Worm (Caenorhabditis elegans) whole organism, young adult: Measurements from ENCODE around the gene unc-70.

ENCODE experiments used
- B0336.3 ChIP-seq: fragments of 200-800 bp; sonication (Bioruptor generic); IDR thresholded peaks from 2 replicates; pipeline ENCODE4 v1.3.6; 2022; ENCODE audit warnings: missing genetic modification characterization, missing compliant biosample characterization
- C17E4.6 ChIP-seq: fragments of 200-800 bp; sonication (Bioruptor generic); IDR thresholded peaks from 2 replicates; pipeline ENCODE4 v1.3.6; 2022; ENCODE audit warnings: missing genetic modification reagents, missing genetic modification characterization, missing compliant biosample characterization
- F10E7.11 ChIP-seq: sonication (generic microtip); optimal IDR thresholded peaks from 2 replicates; lab custom pipeline; 2017; ENCODE audit warnings: mild to moderate bottlenecking, missing genetic modification characterization, moderate library complexity, missing compliant biosample characterization
- F37B4.10 ChIP-seq: fragments of 200-800 bp; sonication (Bioruptor generic); IDR thresholded peaks from 2 replicates; pipeline ENCODE4 v1.3.6; 2022; ENCODE audit warnings: missing genetic modification characterization, missing compliant biosample characterization
- F52B5.7 ChIP-seq: sonication (generic microtip); optimal IDR thresholded peaks from 2 replicates; lab custom pipeline; 2016; ENCODE audit warnings: mild to moderate bottlenecking, missing genetic modification characterization, missing compliant biosample characterization
- K12H6.12 ChIP-seq: fragments of 200-800 bp; sonication (Bioruptor generic); optimal IDR thresholded peaks from 2 replicates; lab custom pipeline; 2018; ENCODE audit warnings: mild to moderate bottlenecking, missing genetic modification characterization, missing compliant biosample characterization
- Y53F4B.3 ChIP-seq: fragments of 200-800 bp; sonication (Bioruptor generic); IDR thresholded peaks from 2 replicates; pipeline ENCODE4 v1.3.6; 2022; ENCODE audit warnings: missing genetic modification reagents, missing genetic modification characterization, missing compliant biosample characterization
- Y56A3A.18 ChIP-seq: fragments of 200-800 bp; sonication (Bioruptor generic); IDR thresholded peaks from 2 replicates; pipeline ENCODE4 v1.3.6; 2022; ENCODE audit warnings: missing genetic modification reagents, missing genetic modification characterization, missing compliant biosample characterization
- Y67H2A.10 ChIP-seq: fragments of 200-800 bp; sonication (Bioruptor generic); conservative IDR thresholded peaks from 2 replicates; pipeline ENCODE4 v1.3.6; 2022; ENCODE audit warnings: missing genetic modification reagents, missing genetic modification characterization, missing compliant biosample characterization
- Y79H2A.3 ChIP-seq: fragments of 200-800 bp; sonication (Bioruptor generic); conservative IDR thresholded peaks from 2 replicates; pipeline ENCODE4 v1.3.6; 2022; ENCODE audit warnings: missing genetic modification reagents, missing genetic modification characterization, missing compliant biosample characterization
- athp-1 ChIP-seq: sonication (generic microtip); optimal IDR thresholded peaks from 2 replicates; lab custom pipeline; 2017; ENCODE audit warnings: mild to moderate bottlenecking, missing genetic modification characterization, missing compliant biosample characterization
- bed-1 ChIP-seq: fragments of 200-800 bp; sonication (Bioruptor generic); IDR thresholded peaks from 2 replicates; pipeline ENCODE4 v1.3.6; 2022; ENCODE audit warnings: missing genetic modification reagents, missing genetic modification characterization, missing compliant biosample characterization
- ccch-3 ChIP-seq: fragments of 200-800 bp; sonication (Bioruptor generic); optimal IDR thresholded peaks from 2 replicates; lab custom pipeline; 2018; ENCODE audit warnings: mild to moderate bottlenecking, missing genetic modification characterization, missing compliant biosample characterization
- ceh-27 ChIP-seq: fragments of 200-800 bp; sonication (Bioruptor generic); optimal IDR thresholded peaks from 2 replicates; lab custom pipeline; 2018; ENCODE audit warnings: mild to moderate bottlenecking, missing genetic modification characterization, moderate library complexity, missing compliant biosample characterization
- dox-1 ChIP-seq: fragments of 200-800 bp; sonication (Bioruptor generic); IDR thresholded peaks from 2 replicates; pipeline ENCODE4 v1.3.6; 2022; ENCODE audit warnings: missing genetic modification reagents, missing genetic modification characterization, missing compliant biosample characterization
- dpff-1 ChIP-seq: sonication (generic microtip); optimal IDR thresholded peaks from 2 replicates; lab custom pipeline; 2017; ENCODE audit warnings: mild to moderate bottlenecking, missing genetic modification characterization, missing compliant biosample characterization
- egrh-3 ChIP-seq: fragments of 200-800 bp; sonication (Bioruptor generic); IDR thresholded peaks from 2 replicates; pipeline ENCODE4 v1.3.6; 2022; ENCODE audit warnings: missing genetic modification reagents, missing genetic modification characterization, missing compliant biosample characterization
- ekl-4 ChIP-seq: fragments of 200-800 bp; sonication (Bioruptor generic); IDR thresholded peaks from 2 replicates; pipeline ENCODE4 v1.3.6; 2022; ENCODE audit warnings: missing genetic modification reagents, missing genetic modification characterization, missing compliant biosample characterization
- ets-4 ChIP-seq: fragments of 200-800 bp; sonication (Bioruptor generic); optimal IDR thresholded peaks from 2 replicates; lab custom pipeline; 2018; ENCODE audit warnings: mild to moderate bottlenecking, missing genetic modification characterization, missing compliant biosample characterization
- fkh-3 ChIP-seq: sonication (generic microtip); optimal IDR thresholded peaks from 2 replicates; lab custom pipeline; 2016; ENCODE audit warnings: mild to moderate bottlenecking, missing genetic modification characterization, missing compliant biosample characterization
- hmg-1.2 ChIP-seq: fragments of 200-800 bp; sonication (Bioruptor generic); IDR thresholded peaks from 2 replicates; pipeline ENCODE4 v1.3.6; 2022; ENCODE audit warnings: missing genetic modification reagents, missing genetic modification characterization, missing compliant biosample characterization
- hsf-1 ChIP-seq: fragments of 200-800 bp; sonication (Bioruptor generic); IDR thresholded peaks from 2 replicates; pipeline ENCODE4 v1.3.6; 2022; ENCODE audit warnings: missing genetic modification reagents, missing genetic modification characterization, missing compliant biosample characterization
- madf-3 ChIP-seq: fragments of 200-800 bp; sonication (Bioruptor generic); IDR thresholded peaks from 2 replicates; pipeline ENCODE4 v1.3.6; 2022; ENCODE audit warnings: missing genetic modification reagents, missing genetic modification characterization, missing compliant biosample characterization
- madf-6 ChIP-seq: fragments of 200-800 bp; sonication (Bioruptor generic); IDR thresholded peaks from 2 replicates; pipeline ENCODE4 v1.3.6; 2022; ENCODE audit warnings: missing genetic modification reagents, missing genetic modification characterization, missing compliant biosample characterization
- madf-8 ChIP-seq: fragments of 200-800 bp; sonication (Bioruptor generic); conservative IDR thresholded peaks from 2 replicates; pipeline ENCODE4 v1.3.6; 2022; ENCODE audit warnings: missing genetic modification reagents, missing genetic modification characterization, missing compliant biosample characterization
- mel-28 ChIP-seq: sonication (generic microtip); optimal IDR thresholded peaks from 2 replicates; lab custom pipeline; 2016; ENCODE audit warnings: borderline replicate concordance, mild to moderate bottlenecking, missing genetic modification characterization, missing compliant biosample characterization
- mxl-1 ChIP-seq: sonication (generic microtip); optimal IDR thresholded peaks from 2 replicates; lab custom pipeline; 2016; ENCODE audit warnings: missing genetic modification characterization, missing compliant biosample characterization
- nfya-2 ChIP-seq: fragments of 200-800 bp; sonication (Bioruptor generic); IDR thresholded peaks from 2 replicates; pipeline ENCODE4 v1.3.6; 2022; ENCODE audit warnings: missing genetic modification reagents, missing genetic modification characterization, missing compliant biosample characterization
- nhr-80 ChIP-seq: sonication (generic microtip); optimal IDR thresholded peaks from 2 replicates; lab custom pipeline; 2016; ENCODE audit warnings: missing genetic modification characterization, missing compliant biosample characterization
- pbrm-1 ChIP-seq: fragments of 200-800 bp; sonication (Bioruptor generic); IDR thresholded peaks from 2 replicates; pipeline ENCODE4 v1.3.6; 2022; ENCODE audit warnings: missing genetic modification reagents, missing genetic modification characterization, missing compliant biosample characterization
- repo-1 ChIP-seq: sonication (generic microtip); optimal IDR thresholded peaks from 2 replicates; lab custom pipeline; 2017; ENCODE audit warnings: mild to moderate bottlenecking, missing genetic modification characterization, missing compliant biosample characterization
- snpc-1.1 ChIP-seq: sonication (generic microtip); optimal IDR thresholded peaks from 2 replicates; lab custom pipeline; 2017; ENCODE audit warnings: missing genetic modification characterization, mild to moderate bottlenecking, missing compliant biosample characterization, antibody characterized with exemption, moderate library complexity, missing genotype, missing genetic modification reagents; ENCODE audit not compliant: insufficient read depth
- snpc-1.3 ChIP-seq: sonication (generic microtip); optimal IDR thresholded peaks from 2 replicates; lab custom pipeline; 2017; ENCODE audit warnings: missing genetic modification characterization, mild to moderate bottlenecking, missing compliant biosample characterization, antibody characterized with exemption, moderate library complexity, missing genotype, missing genetic modification reagents; ENCODE audit not compliant: insufficient read depth
- ztf-22 ChIP-seq: fragments of 200-800 bp; sonication (Bioruptor generic); optimal IDR thresholded peaks from 2 replicates; lab custom pipeline; 2018; ENCODE audit warnings: mild to moderate bottlenecking, missing genetic modification characterization, moderate library complexity, missing compliant biosample characterization
- ztf-25 ChIP-seq: fragments of 200-800 bp; sonication (Bioruptor generic); IDR thresholded peaks from 2 replicates; pipeline ENCODE4 v1.3.6; 2022; ENCODE audit warnings: missing genetic modification reagents, missing genetic modification characterization, missing compliant biosample characterization
- ztf-26 ChIP-seq: sonication (generic microtip); optimal IDR thresholded peaks from 2 replicates; lab custom pipeline; 2017; ENCODE audit warnings: missing genetic modification characterization, missing compliant biosample characterization

Gene unc-70

DNA sequence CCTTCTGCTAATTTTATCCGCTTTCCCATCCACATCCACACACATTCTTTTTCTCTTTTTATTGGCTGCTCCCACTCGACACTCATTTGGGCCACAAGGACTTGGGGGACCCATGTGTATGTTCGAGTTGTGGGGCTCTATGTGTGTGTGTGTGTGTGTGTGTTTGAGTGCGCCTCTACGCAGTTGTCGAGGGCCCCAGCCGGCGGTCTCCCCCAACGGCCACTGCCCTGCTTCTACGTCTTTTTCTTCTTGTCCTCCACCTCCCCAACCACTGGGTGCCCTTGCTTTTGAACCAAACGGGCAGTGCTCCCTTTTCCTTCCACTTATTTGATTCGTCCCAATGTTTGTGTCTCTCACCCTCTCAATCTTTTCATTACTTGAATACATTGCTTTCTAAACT lies 515 bp upstream of the unc-70 start (continued):
- no peak for TF ChIP-seq fkh-3 (tag; lab: Kevin White, UChicago)
- TF ChIP-seq bed-1 (GFP tag; lab: Robert Waterston, UW): no peak
- 0 out of 2 replicates have a peak, but pooled peaks have one; percentile 6 for TF ChIP-seq dox-1
- TF ChIP-seq pbrm-1 (GFP tag; lab: Robert Waterston, UW): no peak
- peak; percentile 11 for TF ChIP-seq K12H6.12 (tag; lab: Kevin White, UChicago)
- TF ChIP-seq C17E4.6: no peak
- TF ChIP-seq hmg-1.2 (GFP tag; lab: Robert Waterston, UW): peak; percentile 19; the same call in 1 of the 2 replicates
- no peak for TF ChIP-seq snpc-1.1 (tag; lab: Kevin White, UChicago)
- peak; percentile 23; the same call in 1 of the 2 replicates for TF ChIP-seq ekl-4 (GFP tag; lab: Robert Waterston, UW)
- TF ChIP-seq mxl-1: no peak
- TF ChIP-seq ztf-25 (GFP tag; lab: Robert Waterston, UW): no peak

DNA sequence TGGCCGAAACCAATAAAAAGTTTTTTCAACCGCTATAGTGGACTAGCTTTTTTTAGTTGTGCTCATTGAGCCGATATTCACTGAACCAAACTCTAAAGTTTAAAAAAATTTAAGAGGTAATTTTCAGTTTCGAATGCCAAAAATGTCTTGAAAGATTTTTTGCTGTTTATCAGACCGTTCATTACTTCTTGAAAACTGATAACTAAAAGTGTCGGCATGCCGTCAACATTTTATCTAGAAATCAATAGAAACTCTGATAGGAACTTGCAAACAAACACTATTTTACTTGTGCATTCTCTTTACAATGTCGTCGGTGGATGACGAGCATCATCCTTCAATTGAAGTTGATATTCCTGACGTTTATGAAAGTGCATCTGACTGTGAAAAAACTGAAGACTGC lies 597 bp downstream of the unc-70 start:
- TF ChIP-seq repo-1 (tag; lab: Kevin White, UChicago): no peak
- no peak for TF ChIP-seq Y67H2A.10 (GFP tag; lab: Robert Waterston, UW)
- no peak for TF ChIP-seq madf-6
- peak; percentile 19; the same call in 1 of the 2 replicates for TF ChIP-seq dox-1
- TF ChIP-seq snpc-1.3: no peak
- peak; percentile 81 for TF ChIP-seq nhr-80 (tag; lab: Kevin White, UChicago)
- TF ChIP-seq Y53F4B.3 (GFP tag; lab: Robert Waterston, UW): no peak
- TF ChIP-seq ceh-27 (GFP tag; lab: Kevin White, UChicago): no peak
- no peak for TF ChIP-seq mel-28 (tag; lab: Kevin White, UChicago)
- no peak for TF ChIP-seq ccch-3 (GFP tag; lab: Kevin White, UChicago)
- TF ChIP-seq nfya-2 (GFP tag; lab: Robert Waterston, UW): no peak
- TF ChIP-seq, all 124 proteins: peak for 2

DNA sequence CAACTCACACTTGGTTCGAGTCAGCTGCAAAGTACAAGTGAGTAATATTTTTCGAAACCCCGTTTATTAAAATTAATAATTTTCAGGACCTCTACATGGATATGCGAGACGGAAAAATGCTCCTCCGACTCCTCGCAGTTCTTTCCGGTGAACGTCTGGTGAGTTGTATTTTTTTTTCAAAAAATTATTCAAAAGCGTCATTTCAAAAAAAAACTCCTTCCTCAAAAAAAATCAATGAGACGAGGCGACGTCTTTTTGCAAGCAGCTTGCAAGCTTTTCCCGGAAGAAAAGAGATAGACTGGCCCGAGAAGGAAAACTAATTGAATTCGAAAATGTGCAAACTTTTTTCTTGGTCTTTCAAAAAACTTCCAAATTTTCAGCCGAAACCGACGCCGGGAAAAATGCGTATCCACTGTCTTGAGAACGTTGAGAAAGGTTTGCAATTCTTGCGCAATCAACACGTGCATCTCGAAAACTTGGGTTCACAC lies 1.4 kb downstream of the unc-70 start:
- TF ChIP-seq B0336.3 (GFP tag; lab: Robert Waterston, UW) (no peak), Y56A3A.18 (GFP tag; lab: Robert Waterston, UW) (no peak), athp-1 (tag; lab: Kevin White, UChicago) (no peak), F52B5.7 (tag; lab: Kevin White, UChicago) (no peak), F37B4.10 (GFP tag; lab: Robert Waterston, UW) (no peak), ztf-26 (tag; lab: Kevin White, UChicago) (no peak), madf-3 (GFP tag; lab: Robert Waterston, UW) (no peak), ztf-22 (GFP tag; lab: Kevin White, UChicago) (no peak), ccch-3 (GFP tag; lab: Kevin White, UChicago) (no peak), F10E7.11 (tag; lab: Kevin White, UChicago) (no peak), hsf-1 (no peak), dpff-1 (tag; lab: Kevin White, UChicago) (no peak), nfya-2 (GFP tag; lab: Robert Waterston, UW) (no peak), ets-4 (GFP tag; lab: Kevin White, UChicago) (no peak), egrh-3 (GFP tag; lab: Robert Waterston, UW) (no peak), Y79H2A.3 (GFP tag; lab: Robert Waterston, UW) (no peak), madf-8 (GFP tag; lab: Robert Waterston, UW) (no peak)
